ENCODE assay signal across 4 fruit fly cellular contexts in the genomic region with DNA sequence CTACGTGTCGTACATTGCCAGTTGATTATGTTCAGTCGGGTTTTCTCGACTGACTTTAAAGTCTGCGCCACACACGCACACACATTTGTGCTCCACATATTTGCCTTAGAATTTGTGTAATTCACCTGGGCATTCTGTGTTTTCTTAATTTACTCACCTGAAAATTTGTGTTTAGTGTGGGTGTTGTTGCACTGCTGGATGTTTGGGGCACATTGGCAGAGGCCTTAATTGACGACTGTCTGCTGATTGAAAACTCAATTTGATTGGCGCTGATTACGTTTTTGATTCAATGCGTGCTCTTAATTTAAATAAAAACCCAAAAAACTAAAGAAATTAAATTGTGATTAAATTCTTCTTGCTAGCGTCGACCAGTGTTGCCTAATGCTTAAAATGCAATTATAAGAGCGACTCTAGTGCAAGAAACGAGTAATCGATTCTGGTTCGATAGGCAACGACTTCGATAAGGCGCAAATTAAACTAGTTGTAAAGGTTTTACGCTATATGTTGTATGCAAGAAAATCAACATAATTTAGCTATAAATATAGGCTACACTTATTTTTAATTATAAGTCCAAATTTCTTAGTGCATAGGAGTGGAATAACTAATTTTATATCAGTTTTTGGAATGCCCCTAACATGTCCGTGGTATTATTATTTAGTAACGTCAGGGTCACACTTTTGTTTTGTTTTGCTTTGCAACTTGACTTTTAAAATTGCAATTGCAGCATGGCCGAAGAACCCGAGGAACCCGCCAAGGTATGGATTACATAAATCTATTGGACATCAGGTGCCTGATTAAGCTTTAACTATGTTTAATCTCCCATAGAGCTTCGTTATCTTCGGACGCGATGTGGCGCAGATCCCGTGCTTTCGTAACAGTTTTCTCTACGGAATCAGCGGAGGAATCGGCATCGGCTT.
TF ChIP-seq lines count a peak whose summit lies in the region.

A gene (minus strand): TSS at position 51 of the 917 bp plus-strand sequence.
A gene (minus strand): TSS at position 403 of the 917 bp plus-strand sequence.

- no peak for TF ChIP-seq CTCF in whole organism, embryonic (GFP tag; optimal IDR thresholded peaks at IDR 0.05; lab: Kevin White, UChicago)

TF ChIP-seq in whole organism, adult, 20 proteins besides CTCF, POLR2A, EP300 and RAD21:
- TF ChIP-seq Mnt (GFP tag; optimal IDR thresholded peaks at IDR 0.05; lab: Kevin White, UChicago) (peak; percentile 58), ovo (GFP tag; optimal IDR thresholded peaks at IDR 0.05; lab: Kevin White, UChicago) (no peak), bab1 (GFP tag; optimal IDR thresholded peaks at IDR 0.05; lab: Kevin White, UChicago) (peak; percentile 44), CG33017 (tag; optimal IDR thresholded peaks at IDR 0.05; lab: Kevin White, UChicago) (no peak), CG7045 (GFP tag; optimal IDR thresholded peaks at IDR 0.05; lab: Kevin White, UChicago) (peak; percentile 1), CG1620 (GFP tag; optimal IDR thresholded peaks at IDR 0.05; lab: Kevin White, UChicago) (peak; percentile 49), CG7101 (tag; optimal IDR thresholded peaks at IDR 0.05; lab: Kevin White, UChicago) (peak; percentile 42), CG5204 (GFP tag; optimal IDR thresholded peaks at IDR 0.05; lab: Kevin White, UChicago) (no peak), Crg-1 (GFP tag; optimal IDR thresholded peaks at IDR 0.05; lab: Kevin White, UChicago) (peak; percentile 32), Hr96 (GFP tag; optimal IDR thresholded peaks at IDR 0.05; lab: Kevin White, UChicago) (no peak), kay (GFP tag; lab: Kevin White, UChicago; ENCODE audit: borderline replicate concordance) (peak; percentile 85), CG11617 (GFP tag; optimal IDR thresholded peaks at IDR 0.05; lab: Kevin White, UChicago) (peak; percentile 46), toe (GFP tag; optimal IDR thresholded peaks at IDR 0.05; lab: Kevin White, UChicago) (no peak), Clk (GFP tag; optimal IDR thresholded peaks at IDR 0.05; lab: Kevin White, UChicago) (no peak), CG12768 (GFP tag; optimal IDR thresholded peaks at IDR 0.05; lab: Kevin White, UChicago) (peak; percentile 31), CG14711 (tag; optimal IDR thresholded peaks at IDR 0.05; lab: Kevin White, UChicago) (peak; percentile 59), tj (GFP tag; optimal IDR thresholded peaks at IDR 0.05; lab: Kevin White, UChicago) (peak; percentile 23), cic (GFP tag; optimal IDR thresholded peaks at IDR 0.05; lab: Kevin White, UChicago) (peak; percentile 8), cnc (optimal IDR thresholded peaks at IDR 0.05; lab: Kevin White, UChicago) (no peak), pad (GFP tag; optimal IDR thresholded peaks at IDR 0.05; lab: Kevin White, UChicago) (peak; percentile 33)

TF ChIP-seq in whole organism, embryonic, 481 proteins besides CTCF, POLR2A, EP300 and RAD21 (continues in another document):
- TF ChIP-seq CG15479 (GFP tag; optimal IDR thresholded peaks at IDR 0.05; lab: Kevin White, UChicago) = no peak
- 0 out of 2 replicates have a peak, but pooled peaks have one; percentile 18 for TF ChIP-seq vvl (GFP tag; IDR thresholded peaks at IDR 0.05; lab: Robert Waterston, UW)
- TF ChIP-seq Bgb (GFP tag; IDR thresholded peaks at IDR 0.05; lab: Robert Waterston, UW; ENCODE audit: partially characterized antibody) = 0 out of 2 replicates have a peak, but pooled peaks have one; percentile 28
- no peak for TF ChIP-seq Hmx (GFP tag; optimal IDR thresholded peaks at IDR 0.05; lab: Kevin White, UChicago)
- TF ChIP-seq NC2α (GFP tag; optimal IDR thresholded peaks at IDR 0.05; lab: Kevin White, UChicago) = no peak
- peak; percentile 23 for TF ChIP-seq CG8290 (GFP tag; optimal IDR thresholded peaks at IDR 0.05; lab: Kevin White, UChicago)
- no peak for TF ChIP-seq CG8290 (tag; optimal IDR thresholded peaks at IDR 0.05; lab: Kevin White, UChicago)
- TF ChIP-seq CG32772 (GFP tag; IDR thresholded peaks at IDR 0.05; lab: Robert Waterston, UW) = no peak
- TF ChIP-seq eve (GFP tag; optimal IDR thresholded peaks at IDR 0.05; lab: Kevin White, UChicago) = no peak
- no peak for TF ChIP-seq Drgx (GFP tag; IDR thresholded peaks at IDR 0.05; lab: Robert Waterston, UW)
- no peak for TF ChIP-seq salm (tag; optimal IDR thresholded peaks at IDR 0.05; lab: Kevin White, UChicago)
- TF ChIP-seq CG12391 (tag; optimal IDR thresholded peaks at IDR 0.05; lab: Kevin White, UChicago) = no peak
- peak; percentile 83 for TF ChIP-seq hkb (optimal IDR thresholded peaks at IDR 0.05; lab: Kevin White, UChicago)
- TF ChIP-seq hkb (GFP tag; IDR thresholded peaks at IDR 0.05; lab: Robert Waterston, UW) = peak; percentile 40; the same call in 1 of the 2 replicates
- TF ChIP-seq caup (GFP tag; optimal IDR thresholded peaks at IDR 0.05; lab: Kevin White, UChicago; ENCODE audit: severe bottlenecking) = no peak
- TF ChIP-seq CG12104 (GFP tag; optimal IDR thresholded peaks at IDR 0.05; lab: Kevin White, UChicago) = no peak
- TF ChIP-seq D19A (tag; optimal IDR thresholded peaks at IDR 0.05; lab: Kevin White, UChicago) = no peak
- TF ChIP-seq CG10267 (tag; optimal IDR thresholded peaks at IDR 0.05; lab: Kevin White, UChicago) = peak; percentile 96
- 0 out of 2 replicates have a peak, but pooled peaks have one; percentile 24 for TF ChIP-seq inv (GFP tag; IDR thresholded peaks at IDR 0.05; lab: Robert Waterston, UW; ENCODE audit: partially characterized antibody)

TF ChIP-seq in whole organism, prepupa, 60 proteins besides CTCF, POLR2A, EP300 and RAD21:
- peak; percentile 43 for TF ChIP-seq lz (GFP tag; optimal IDR thresholded peaks at IDR 0.05; lab: Kevin White, UChicago)
- no peak for TF ChIP-seq CG9139 (GFP tag; optimal IDR thresholded peaks at IDR 0.05; lab: Kevin White, UChicago)
- TF ChIP-seq CG3032 (tag; optimal IDR thresholded peaks at IDR 0.05; lab: Kevin White, UChicago) = peak; percentile 10
- no peak for TF ChIP-seq ss (GFP tag; optimal IDR thresholded peaks at IDR 0.05; lab: Kevin White, UChicago)
- peak; percentile 17 for TF ChIP-seq vri (GFP tag; optimal IDR thresholded peaks at IDR 0.05; lab: Kevin White, UChicago)
- peak; percentile 57 for TF ChIP-seq esn (GFP tag; optimal IDR thresholded peaks at IDR 0.05; lab: Kevin White, UChicago)
- no peak for TF ChIP-seq Met (GFP tag; optimal IDR thresholded peaks at IDR 0.05; lab: Kevin White, UChicago)

TF ChIP-seq in whole organism, wandering third instar larva, 38 proteins besides CTCF, POLR2A, EP300 and RAD21:
- TF ChIP-seq psq (GFP tag; optimal IDR thresholded peaks at IDR 0.05; lab: Kevin White, UChicago) (peak; percentile 40), Hnf4 (GFP tag; optimal IDR thresholded peaks at IDR 0.05; lab: Kevin White, UChicago) (peak; percentile 68), Sp1 (GFP tag; optimal IDR thresholded peaks at IDR 0.05; lab: Kevin White, UChicago) (no peak), brk (GFP tag; optimal IDR thresholded peaks at IDR 0.05; lab: Kevin White, UChicago) (no peak), woc (GFP tag; optimal IDR thresholded peaks at IDR 0.05; lab: Kevin White, UChicago) (peak; percentile 37), Myc (optimal IDR thresholded peaks at IDR 0.05; lab: Kevin White, UChicago) (peak; percentile 31), sage (GFP tag; optimal IDR thresholded peaks at IDR 0.05; lab: Kevin White, UChicago) (peak; percentile 20), dsf (GFP tag; optimal IDR thresholded peaks at IDR 0.05; lab: Kevin White, UChicago; ENCODE audit: borderline replicate concordance) (peak; percentile 42), OdsH (GFP tag; optimal IDR thresholded peaks at IDR 0.05; lab: Kevin White, UChicago) (peak; percentile 24), CG32264 (GFP tag; optimal IDR thresholded peaks at IDR 0.05; lab: Kevin White, UChicago) (peak; percentile 2), Dif (GFP tag; optimal IDR thresholded peaks at IDR 0.05; lab: Kevin White, UChicago; ENCODE audit: partially characterized antibody) (no peak), sv (GFP tag; optimal IDR thresholded peaks at IDR 0.05; lab: Kevin White, UChicago) (peak; percentile 40), lola (GFP tag; optimal IDR thresholded peaks at IDR 0.05; lab: Kevin White, UChicago) (no peak), Rel (GFP tag; optimal IDR thresholded peaks at IDR 0.05; lab: Kevin White, UChicago) (no peak), Rel (tag; optimal IDR thresholded peaks at IDR 0.05; lab: Kevin White, UChicago) (peak; percentile 32), Jra (GFP tag; optimal IDR thresholded peaks at IDR 0.05; lab: Kevin White, UChicago) (peak; percentile 74)
TF ChIP-seq in whole organism, wandering third instar larva: peak in this region for 11.
